Fruit fly (Drosophila melanogaster): ENCODE results near the gene Non2.

- TF ChIP-seq kah (GFP tag; optimal IDR thresholded peaks at IDR 0.05) (no peak), ab (GFP tag; optimal IDR thresholded peaks at IDR 0.05) (no peak), so (GFP tag; IDR thresholded peaks at IDR 0.05) (no peak), CG18764 (GFP tag; optimal IDR thresholded peaks at IDR 0.05) (no peak), CG5245 (GFP tag; optimal IDR thresholded peaks at IDR 0.05) (no peak), CG14014 (GFP tag; IDR thresholded peaks at IDR 0.05) (no peak), MESR4 (GFP tag; optimal IDR thresholded peaks at IDR 0.05) (peak; percentile 45), shn (GFP tag; optimal IDR thresholded peaks at IDR 0.05) (no peak), Oaz (GFP tag; IDR thresholded peaks at IDR 0.05) (no peak), CG1647 (GFP tag; optimal IDR thresholded peaks at IDR 0.05) (no peak), tio (GFP tag; optimal IDR thresholded peaks at IDR 0.05) (no peak), p53 (GFP tag; optimal IDR thresholded peaks at IDR 0.05) (no peak), CG7745 (tag; optimal IDR thresholded peaks at IDR 0.05) (no peak), psq (GFP tag; optimal IDR thresholded peaks at IDR 0.05) (no peak)
Measured at dm6 chr3L:2781991-2782677, 15.3 kb downstream of the Non2 start, which contains the start of gene Pgant6.

Data from whole organism, embryonic.